Worm (Caenorhabditis elegans) whole organism, midembryonic: Measurements from ENCODE around the gene T05H4.4.

ENCODE experiments used
- T22C8.4 ChIP-seq: fragments of 200-800 bp; sonication (Bioruptor generic); IDR thresholded peaks from 2 replicates; pipeline ENCODE4 v1.3.6; 2022; ENCODE audit warnings: missing genetic modification characterization, missing compliant biosample characterization
- cog-1 ChIP-seq: sonication (generic microtip); optimal IDR thresholded peaks from 2 replicates; lab custom pipeline; 2016; ENCODE audit warnings: missing genetic modification characterization, missing compliant biosample characterization
- flt-1 ChIP-seq: fragments of 200-800 bp; sonication (Bioruptor generic); IDR thresholded peaks from 2 replicates; pipeline ENCODE4 v1.3.6; 2022; ENCODE audit warnings: missing genetic modification characterization, missing compliant biosample characterization
- med-1 ChIP-seq: sonication (generic microtip); optimal IDR thresholded peaks from 2 replicates; lab custom pipeline; 2017; ENCODE audit warnings: missing genetic modification characterization, mild to moderate bottlenecking, missing compliant biosample characterization, antibody characterized with exemption, missing genetic modification reagents; ENCODE audit not compliant: insufficient read depth
- ref-1 ChIP-seq: fragments of 200-800 bp; sonication (Bioruptor generic); conservative IDR thresholded peaks from 2 replicates; pipeline ENCODE4 v1.3.6; 2022; ENCODE audit warnings: missing genetic modification reagents, missing genetic modification characterization, missing compliant biosample characterization
- tab-1 ChIP-seq: fragments of 200-800 bp; sonication (Bioruptor generic); IDR thresholded peaks from 2 replicates; pipeline ENCODE4 v1.3.6; 2022; ENCODE audit warnings: missing genetic modification characterization, missing compliant biosample characterization
- ztf-23 ChIP-seq: fragments of 200-800 bp; sonication (Bioruptor generic); IDR thresholded peaks from 2 replicates; pipeline ENCODE4 v1.3.6; 2022; ENCODE audit warnings: missing genetic modification reagents, missing genetic modification characterization, missing compliant biosample characterization
- ztf-29 ChIP-seq: fragments of 200-800 bp; sonication (Bioruptor generic); IDR thresholded peaks from 2 replicates; pipeline ENCODE4 v1.3.6; 2022; ENCODE audit warnings: missing genetic modification reagents, missing genetic modification characterization, missing compliant biosample characterization

- TF ChIP-seq ztf-29 (GFP tag; lab: Robert Waterston, UW) (no peak), med-1 (GFP tag; lab: Kevin White, UChicago) (no peak), ref-1 (GFP tag; lab: Robert Waterston, UW) (no peak), T22C8.4 (GFP tag; lab: Robert Waterston, UW) (no peak), tab-1 (GFP tag; lab: Robert Waterston, UW) (no peak), flt-1 (no peak), ztf-23 (GFP tag; lab: Robert Waterston, UW) (no peak), cog-1 (tag; lab: Kevin White, UChicago) (no peak)
Observed at ce11 chrV:6464765-6465164, 26.1 kb downstream of the T05H4.4 start, which contains the start of gene unc-83.
